Fruit fly (Drosophila melanogaster): ENCODE measurements around the gene Rap1.

Rap1 gene

dm6 chr3L:1861794-1862447 is at the start of gene Rap1:
Gene Rap1, minus strand, starts transcription at chr3L:1862239.
- TF ChIP-seq Sin3A (optimal IDR thresholded peaks at IDR 0.05) (no peak), insv (optimal IDR thresholded peaks at IDR 0.05) (no peak), psq (optimal IDR thresholded peaks at IDR 0.05) (no peak), ttk (optimal IDR thresholded peaks at IDR 0.05) (no peak), Myc (optimal IDR thresholded peaks at IDR 0.05) (no peak), h (optimal IDR thresholded peaks at IDR 0.05) (no peak)

- no peak for TF ChIP-seq Sin3A (optimal IDR thresholded peaks at IDR 0.05)
These were observed 48.1 kb upstream of the Rap1 start, which contains the start of gene dsb for dm6 chr3L:1910107-1910506. Gene dsb, minus strand, starts transcription at chr3L:1910197.

- TF ChIP-seq ttk (optimal IDR thresholded peaks at IDR 0.05) (no peak), insv (optimal IDR thresholded peaks at IDR 0.05) (no peak), Sin3A (optimal IDR thresholded peaks at IDR 0.05) (no peak), psq (optimal IDR thresholded peaks at IDR 0.05) (no peak), Myc (optimal IDR thresholded peaks at IDR 0.05) (no peak), h (optimal IDR thresholded peaks at IDR 0.05) (no peak)
These were observed 47.0 kb upstream of the Rap1 start for dm6 chr3L:1909000-1909399.

dm6 chr3L:1906208-1906607 is 44.2 kb upstream of the Rap1 start:
- no peak for TF ChIP-seq ttk (optimal IDR thresholded peaks at IDR 0.05)
- no peak for TF ChIP-seq insv (optimal IDR thresholded peaks at IDR 0.05)
- TF ChIP-seq psq (optimal IDR thresholded peaks at IDR 0.05), result no peak
- no peak for TF ChIP-seq h (optimal IDR thresholded peaks at IDR 0.05)
- no peak for TF ChIP-seq Myc (optimal IDR thresholded peaks at IDR 0.05)
- no peak for TF ChIP-seq Sin3A (optimal IDR thresholded peaks at IDR 0.05)

dm6 chr3L:1905273-1905672 is 43.2 kb upstream of the Rap1 start:
- TF ChIP-seq Sin3A (optimal IDR thresholded peaks at IDR 0.05), result no peak
- no peak for TF ChIP-seq h (optimal IDR thresholded peaks at IDR 0.05)
- no peak for TF ChIP-seq insv (optimal IDR thresholded peaks at IDR 0.05)
- TF ChIP-seq psq (optimal IDR thresholded peaks at IDR 0.05), result no peak
- TF ChIP-seq Myc (optimal IDR thresholded peaks at IDR 0.05), result no peak
- no peak for TF ChIP-seq ttk (optimal IDR thresholded peaks at IDR 0.05)

- TF ChIP-seq Myc (optimal IDR thresholded peaks at IDR 0.05) (no peak), ttk (optimal IDR thresholded peaks at IDR 0.05) (no peak), insv (optimal IDR thresholded peaks at IDR 0.05) (no peak), h (optimal IDR thresholded peaks at IDR 0.05) (no peak), Sin3A (optimal IDR thresholded peaks at IDR 0.05) (no peak), psq (optimal IDR thresholded peaks at IDR 0.05) (no peak)
These were observed 42.4 kb upstream of the Rap1 start for dm6 chr3L:1904440-1904839.

dm6 chr3L:1900633-1901032 is 38.6 kb upstream of the Rap1 start:
- no peak for TF ChIP-seq insv (optimal IDR thresholded peaks at IDR 0.05)
- no peak for TF ChIP-seq h (optimal IDR thresholded peaks at IDR 0.05)
- TF ChIP-seq Sin3A (optimal IDR thresholded peaks at IDR 0.05), result no peak
- TF ChIP-seq Myc (optimal IDR thresholded peaks at IDR 0.05), result no peak
- no peak for TF ChIP-seq ttk (optimal IDR thresholded peaks at IDR 0.05)
- TF ChIP-seq psq (optimal IDR thresholded peaks at IDR 0.05), result no peak

dm6 chr3L:1899616-1900015 is 37.6 kb upstream of the Rap1 start:
- TF ChIP-seq Sin3A (optimal IDR thresholded peaks at IDR 0.05), result no peak

dm6 chr3L:1897709-1898108 is 35.7 kb upstream of the Rap1 start:
- TF ChIP-seq ttk (optimal IDR thresholded peaks at IDR 0.05), result no peak

dm6 chr3L:1891914-1892313 is 29.9 kb upstream of the Rap1 start:
- no peak for TF ChIP-seq Myc (optimal IDR thresholded peaks at IDR 0.05)
- no peak for TF ChIP-seq ttk (optimal IDR thresholded peaks at IDR 0.05)
- no peak for TF ChIP-seq Sin3A (optimal IDR thresholded peaks at IDR 0.05)
- TF ChIP-seq insv (optimal IDR thresholded peaks at IDR 0.05), result no peak
- no peak for TF ChIP-seq psq (optimal IDR thresholded peaks at IDR 0.05)
- TF ChIP-seq h (optimal IDR thresholded peaks at IDR 0.05), result no peak

dm6 chr3L:1890941-1891340 is 28.9 kb upstream of the Rap1 start:
- no peak for TF ChIP-seq Sin3A (optimal IDR thresholded peaks at IDR 0.05)
- TF ChIP-seq ttk (optimal IDR thresholded peaks at IDR 0.05), result no peak
- no peak for TF ChIP-seq psq (optimal IDR thresholded peaks at IDR 0.05)
- TF ChIP-seq insv (optimal IDR thresholded peaks at IDR 0.05), result no peak
- TF ChIP-seq Myc (optimal IDR thresholded peaks at IDR 0.05), result no peak
- no peak for TF ChIP-seq h (optimal IDR thresholded peaks at IDR 0.05)

dm6 chr3L:1887929-1888529 is 26.0 kb upstream of the Rap1 start:
- TF ChIP-seq ttk (optimal IDR thresholded peaks at IDR 0.05) (no peak), insv (optimal IDR thresholded peaks at IDR 0.05) (no peak), h (optimal IDR thresholded peaks at IDR 0.05) (no peak), Myc (optimal IDR thresholded peaks at IDR 0.05) (no peak), psq (optimal IDR thresholded peaks at IDR 0.05) (no peak), Sin3A (optimal IDR thresholded peaks at IDR 0.05) (no peak)

- TF ChIP-seq insv (optimal IDR thresholded peaks at IDR 0.05), result no peak
- no peak for TF ChIP-seq Myc (optimal IDR thresholded peaks at IDR 0.05)
- no peak for TF ChIP-seq h (optimal IDR thresholded peaks at IDR 0.05)
- TF ChIP-seq psq (optimal IDR thresholded peaks at IDR 0.05), result no peak
- no peak for TF ChIP-seq ttk (optimal IDR thresholded peaks at IDR 0.05)
- TF ChIP-seq Sin3A (optimal IDR thresholded peaks at IDR 0.05), result no peak
These were observed 24.1 kb upstream of the Rap1 start for dm6 chr3L:1886125-1886544.
